Fruit fly (Drosophila melanogaster): Measurements from ENCODE around the gene CG17207.

- TF ChIP-seq CG10348 (GFP tag; IDR thresholded peaks at IDR 0.05) (no peak), Pif1B (GFP tag; optimal IDR thresholded peaks at IDR 0.05) (no peak), Ets98B (GFP tag; IDR thresholded peaks at IDR 0.05) (peak; percentile 22; the same call in 1 of the 2 replicates), CG9948 (tag; optimal IDR thresholded peaks at IDR 0.05) (no peak), D1 (tag; optimal IDR thresholded peaks at IDR 0.05) (no peak), CG13204 (GFP tag; optimal IDR thresholded peaks at IDR 0.05) (no peak), gl (tag; optimal IDR thresholded peaks at IDR 0.05) (no peak), Pif1A (GFP tag; optimal IDR thresholded peaks at IDR 0.05) (no peak), Snoo (tag; optimal IDR thresholded peaks at IDR 0.05) (no peak), CG17806 (tag; optimal IDR thresholded peaks at IDR 0.05) (no peak), fd96Ca (GFP tag; IDR thresholded peaks at IDR 0.05) (no peak), rn (GFP tag; IDR thresholded peaks at IDR 0.05) (no peak)
Measured at dm6 chr3R:12422379-12422975, 16.5 kb downstream of the CG17207 start, which contains the start of the genes Scgbeta and CG17202.
